ENCODE assay signal across 2 worm cellular contexts in the genomic region with DNA sequence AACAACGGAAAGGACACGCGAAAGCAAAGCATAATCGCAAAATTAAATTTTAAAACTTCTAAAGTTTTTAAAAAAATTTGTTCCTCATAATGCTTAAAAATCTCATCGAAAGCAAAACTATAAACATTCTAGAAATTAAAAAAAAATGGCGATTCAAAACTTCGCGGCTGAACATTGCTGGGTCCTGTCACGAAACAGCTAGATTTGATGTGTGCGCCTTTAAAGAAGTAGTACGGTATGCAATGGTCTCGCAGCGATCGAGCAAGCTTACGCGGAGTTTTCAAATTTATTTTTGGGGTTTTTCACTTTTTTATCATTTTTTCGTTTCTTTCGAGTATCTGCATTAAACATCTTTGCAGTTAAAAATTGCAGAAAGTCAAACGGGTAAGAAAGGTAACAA.
TF ChIP-seq lines count a peak whose summit lies in the region.

Gene coh-3 (plus strand): TSS at position 353 of the 400 bp plus-strand sequence.

TF ChIP-seq in whole organism, L4 larva, 104 proteins besides CTCF, POLR2A, EP300 and RAD21:
- TF ChIP-seq arid-1 (GFP tag; conservative IDR thresholded peaks at IDR 0.05; lab: Robert Waterston, UW) (peak; percentile 51; the same call in 1 of the 2 replicates), nhr-6 (tag; optimal IDR thresholded peaks at IDR 0.05; lab: Kevin White, UChicago) (no peak), F37D6.2 (tag; optimal IDR thresholded peaks at IDR 0.05; lab: Kevin White, UChicago) (no peak), snpc-1.2 (GFP tag; IDR thresholded peaks at IDR 0.05; lab: Robert Waterston, UW) (peak; percentile 75; the same call in 1 of the 2 replicates), mes-2 (tag; optimal IDR thresholded peaks at IDR 0.05; lab: Kevin White, UChicago; ENCODE audit: poor library complexity, severe bottlenecking) (peak; percentile 10), gei-8 (GFP tag; optimal IDR thresholded peaks at IDR 0.05; lab: Kevin White, UChicago) (no peak), skn-1 (tag; optimal IDR thresholded peaks at IDR 0.05; lab: Kevin White, UChicago) (no peak), F44E2.7 (GFP tag; IDR thresholded peaks at IDR 0.05; lab: Robert Waterston, UW) (no peak), F49E8.2 (tag; optimal IDR thresholded peaks at IDR 0.05; lab: Kevin White, UChicago; ENCODE audit: borderline replicate concordance) (peak; percentile 85), lin-38 (GFP tag; IDR thresholded peaks at IDR 0.05; lab: Robert Waterston, UW) (peak; percentile 52), attf-4 (tag; optimal IDR thresholded peaks at IDR 0.05; lab: Kevin White, UChicago) (no peak), unc-130 (GFP tag; optimal IDR thresholded peaks at IDR 0.05; lab: Kevin White, UChicago) (peak; percentile 74), Y48G9A.11 (GFP tag; IDR thresholded peaks at IDR 0.05; lab: Robert Waterston, UW) (peak; percentile 62; the same call in 1 of the 2 replicates)

TF ChIP-seq in whole organism, young adult, 124 proteins besides CTCF, POLR2A, EP300 and RAD21:
- TF ChIP-seq sptf-2 (GFP tag; optimal IDR thresholded peaks at IDR 0.05; lab: Kevin White, UChicago) (no peak), xnd-1 (tag; optimal IDR thresholded peaks at IDR 0.05; lab: Kevin White, UChicago) (peak; percentile 99), B0336.3 (GFP tag; IDR thresholded peaks at IDR 0.05; lab: Robert Waterston, UW) (peak; percentile 53; the same call in 1 of the 2 replicates), lsl-1 (GFP tag; optimal IDR thresholded peaks at IDR 0.05; lab: Kevin White, UChicago) (peak; percentile 99), rcor-1 (GFP tag; IDR thresholded peaks at IDR 0.05; lab: Robert Waterston, UW) (peak; percentile 76), athp-1 (tag; optimal IDR thresholded peaks at IDR 0.05; lab: Kevin White, UChicago) (peak; percentile 25), zim-3 (tag; optimal IDR thresholded peaks at IDR 0.05; lab: Kevin White, UChicago) (no peak), madf-3 (GFP tag; IDR thresholded peaks at IDR 0.05; lab: Robert Waterston, UW) (peak; percentile 90), F33H1.4 (GFP tag; IDR thresholded peaks at IDR 0.05; lab: Robert Waterston, UW) (peak; percentile 99), snpc-4 (GFP tag; optimal IDR thresholded peaks at IDR 0.05; lab: Kevin White, UChicago) (no peak), snpc-4 (tag; optimal IDR thresholded peaks at IDR 0.05; lab: Kevin White, UChicago) (peak in 3 of 4 experiments; percentile 46 to 74 (median 71)), ztf-25 (GFP tag; IDR thresholded peaks at IDR 0.05; lab: Robert Waterston, UW) (no peak), hsf-1 (GFP tag; IDR thresholded peaks at IDR 0.05; lab: Robert Waterston, UW) (peak; percentile 93), ceh-100 (GFP tag; IDR thresholded peaks at IDR 0.05; lab: Robert Waterston, UW) (peak; percentile 57; the same call in 1 of the 2 replicates), egrh-3 (GFP tag; IDR thresholded peaks at IDR 0.05; lab: Robert Waterston, UW) (no peak), dpl-1 (GFP tag; optimal IDR thresholded peaks at IDR 0.05; lab: Kevin White, UChicago) (peak; percentile 90), Y95B8A.8 (GFP tag; IDR thresholded peaks at IDR 0.05; lab: Robert Waterston, UW) (0 out of 2 replicates have a peak, but pooled peaks have one; percentile 35), hmg-1.2 (GFP tag; IDR thresholded peaks at IDR 0.05; lab: Robert Waterston, UW) (peak; percentile 49; the same call in 1 of the 2 replicates), tlf-1 (GFP tag; optimal IDR thresholded peaks at IDR 0.05; lab: Kevin White, UChicago) (peak; percentile 88), unc-130 (GFP tag; optimal IDR thresholded peaks at IDR 0.05; lab: Kevin White, UChicago) (peak; percentile 59), pbrm-1 (GFP tag; IDR thresholded peaks at IDR 0.05; lab: Robert Waterston, UW) (peak; percentile 74), mcd-1 (GFP tag; IDR thresholded peaks at IDR 0.05; lab: Robert Waterston, UW) (peak; percentile 63), Y53G8AR.9 (GFP tag; conservative IDR thresholded peaks at IDR 0.05; lab: Robert Waterston, UW) (peak; percentile 81), lin-35 (GFP tag; optimal IDR thresholded peaks at IDR 0.05; lab: Kevin White, UChicago) (peak in 1 of 3 experiments; percentile 30), ztf-18 (tag; optimal IDR thresholded peaks at IDR 0.05; lab: Kevin White, UChicago) (no peak), snpc-1.1 (tag; optimal IDR thresholded peaks at IDR 0.05; lab: Kevin White, UChicago; ENCODE audit: insufficient read depth) (peak; percentile 87), efl-1 (GFP tag; optimal IDR thresholded peaks at IDR 0.05; lab: Kevin White, UChicago) (peak; percentile 96), ccch-3 (GFP tag; optimal IDR thresholded peaks at IDR 0.05; lab: Kevin White, UChicago) (no peak), attf-6 (GFP tag; IDR thresholded peaks at IDR 0.05; lab: Robert Waterston, UW) (peak; percentile 70), F23B12.7 (tag; optimal IDR thresholded peaks at IDR 0.05; lab: Kevin White, UChicago; ENCODE audit: insufficient read depth) (peak; percentile 65), lir-1 (GFP tag; conservative IDR thresholded peaks at IDR 0.05; lab: Robert Waterston, UW) (peak; percentile 53; the same call in 1 of the 2 replicates), madf-6 (GFP tag; IDR thresholded peaks at IDR 0.05; lab: Robert Waterston, UW) (peak; percentile 99), dox-1 (GFP tag; IDR thresholded peaks at IDR 0.05; lab: Robert Waterston, UW) (peak; percentile 81), tbp1 (GFP tag; optimal IDR thresholded peaks at IDR 0.05; lab: Kevin White, UChicago) (peak; percentile 69), F49E8.2 (tag; optimal IDR thresholded peaks at IDR 0.05; lab: Kevin White, UChicago; ENCODE audit: insufficient read depth) (peak; percentile 94), C17E4.6 (GFP tag; IDR thresholded peaks at IDR 0.05; lab: Robert Waterston, UW) (peak; percentile 78; the same call in 1 of the 2 replicates), snpc-1.3 (tag; optimal IDR thresholded peaks at IDR 0.05; lab: Kevin White, UChicago; ENCODE audit: insufficient read depth) (peak; percentile 92), lag-1 (GFP tag; IDR thresholded peaks at IDR 0.05; lab: Robert Waterston, UW) (no peak), lin-54 (GFP tag; optimal IDR thresholded peaks at IDR 0.05; lab: Kevin White, UChicago) (peak; percentile 90), F37B4.10 (GFP tag; IDR thresholded peaks at IDR 0.05; lab: Robert Waterston, UW) (no peak), aptf-2 (GFP tag; conservative IDR thresholded peaks at IDR 0.05; lab: Robert Waterston, UW) (peak; percentile 65; the same call in 1 of the 2 replicates), snpc-3.4 (tag; optimal IDR thresholded peaks at IDR 0.05; lab: Kevin White, UChicago) (peak; percentile 95), Y67H2A.10 (GFP tag; conservative IDR thresholded peaks at IDR 0.05; lab: Robert Waterston, UW) (0 out of 2 replicates have a peak, but pooled peaks have one; percentile 25), D2030.7 (GFP tag; IDR thresholded peaks at IDR 0.05; lab: Robert Waterston, UW) (peak; percentile 95), hmg-20 (GFP tag; IDR thresholded peaks at IDR 0.05; lab: Robert Waterston, UW) (no peak), F57C9.4 (tag; optimal IDR thresholded peaks at IDR 0.05; lab: Kevin White, UChicago) (no peak), madf-8 (GFP tag; conservative IDR thresholded peaks at IDR 0.05; lab: Robert Waterston, UW) (peak; percentile 96), lin-26 (GFP tag; IDR thresholded peaks at IDR 0.05; lab: Robert Waterston, UW) (no peak), Y53F4B.3 (GFP tag; IDR thresholded peaks at IDR 0.05; lab: Robert Waterston, UW) (peak; percentile 61; the same call in 1 of the 2 replicates), atf-7 (tag; optimal IDR thresholded peaks at IDR 0.05; lab: Kevin White, UChicago) (no peak), him-1 (tag; optimal IDR thresholded peaks at IDR 0.05; lab: Kevin White, UChicago) (peak; percentile 53), ekl-4 (GFP tag; IDR thresholded peaks at IDR 0.05; lab: Robert Waterston, UW) (peak; percentile 88), mxl-1 (tag; optimal IDR thresholded peaks at IDR 0.05; lab: Kevin White, UChicago) (no peak), F52B5.7 (tag; optimal IDR thresholded peaks at IDR 0.05; lab: Kevin White, UChicago) (no peak), rpc-1 (optimal IDR thresholded peaks at IDR 0.05; lab: Kevin White, UChicago) (no peak), rpc-1 (tag; optimal IDR thresholded peaks at IDR 0.05; lab: Kevin White, UChicago) (peak; percentile 1), B0019.2 (GFP tag; conservative IDR thresholded peaks at IDR 0.05; lab: Robert Waterston, UW) (peak; percentile 33; the same call in 1 of the 2 replicates), ztf-28 (GFP tag; IDR thresholded peaks at IDR 0.05; lab: Robert Waterston, UW) (peak; percentile 53; the same call in 1 of the 2 replicates), ceh-91 (GFP tag; IDR thresholded peaks at IDR 0.05; lab: Robert Waterston, UW) (peak; percentile 96)
TF ChIP-seq in whole organism, young adult: peak in this region for 43.

Comparison
In these comparisons a context has a peak if more than half of its experiments do, and no peak if none do; other contexts are left out.
1. Of the 7 proteins assayed by ChIP-seq in both whole organism, young adult and whole organism, L4 larva: peak only in whole organism, young adult: dpl-1 and snpc-4; only in whole organism, L4 larva: none; in both: F49E8.2 and unc-130; in neither: 3.